Worm (Caenorhabditis elegans) whole organism, L3 larva: ENCODE measurements around the gene nrf-5.

ENCODE experiments used
- R02D3.7 ChIP-seq: fragments of 150-350 bp; optimal IDR thresholded peaks from 2 replicates; lab custom pipeline; 2014; ENCODE audit warnings: missing biosample characterization, missing genetic modification characterization
- ZK546.5 ChIP-seq: sonication (generic microtip); optimal IDR thresholded peaks from 2 replicates; lab custom pipeline; 2017; ENCODE audit warnings: missing biosample characterization, missing genetic modification characterization
- aly-2 ChIP-seq: fragments of 150-350 bp; optimal IDR thresholded peaks from 2 replicates; lab custom pipeline; 2014; ENCODE audit warnings: missing biosample characterization, missing genetic modification characterization
- ceh-16 ChIP-seq: sonication (generic microtip); optimal IDR thresholded peaks from 2 replicates; lab custom pipeline; 2017; ENCODE audit warnings: missing biosample characterization, missing genetic modification characterization
- ceh-28 ChIP-seq: fragments of 150-350 bp; optimal IDR thresholded peaks from 2 replicates; lab custom pipeline; 2014; ENCODE audit warnings: missing biosample characterization, missing genetic modification reagents, missing genetic modification characterization
- ceh-82 ChIP-seq: fragments of 150-350 bp; optimal IDR thresholded peaks from 2 replicates; lab custom pipeline; 2014; ENCODE audit warnings: missing biosample characterization, missing genetic modification characterization
- ceh-9 ChIP-seq: sonication (generic microtip); optimal IDR thresholded peaks from 2 replicates; lab custom pipeline; 2018; ENCODE audit warnings: missing biosample characterization, missing genetic modification characterization
- daf-12 ChIP-seq: fragments of 150-350 bp; optimal IDR thresholded peaks from 2 replicates; lab custom pipeline; 2014; ENCODE audit warnings: missing biosample characterization, missing genetic modification reagents, missing genetic modification characterization
- egl-27 ChIP-seq: sonication (generic microtip); optimal IDR thresholded peaks from 4 replicates; lab custom pipeline; 2017; ENCODE audit warnings: missing biosample characterization, missing genetic modification reagents, missing genetic modification characterization
- egl-5 ChIP-seq: fragments of 150-350 bp; optimal IDR thresholded peaks from 2 replicates; lab custom pipeline; 2017; ENCODE audit warnings: missing biosample characterization, missing genetic modification reagents, missing genetic modification characterization, inconsistent platforms
- elt-1 ChIP-seq: fragments of 150-350 bp; optimal IDR thresholded peaks from 2 replicates; lab custom pipeline; 2014; ENCODE audit warnings: missing biosample characterization, missing genetic modification characterization
- elt-2 ChIP-seq: sonication (generic microtip); optimal IDR thresholded peaks from 2 replicates; lab custom pipeline; 2016; ENCODE audit warnings: missing genetic modification reagents, mild to moderate bottlenecking, missing genetic modification characterization, missing compliant biosample characterization
- elt-3 ChIP-seq, 3 experiments: fragments of 150-350 bp in 1 of 3; sonication (generic microtip) in 2 of 3; optimal IDR thresholded peaks; 2 replicates in 2 of 3; 4 replicates in 1 of 3; lab custom pipeline; 2014 to 2017; ENCODE audit warnings: missing biosample characterization in 3 of 3, missing genetic modification characterization in 3 of 3
- eor-1 ChIP-seq, 2 experiments: fragments of 150-350 bp; optimal IDR thresholded peaks; 2 replicates each; lab custom pipeline; 2014 to 2018; ENCODE audit warnings: missing biosample characterization in 2 of 2, missing genetic modification characterization in 2 of 2
- fos-1 ChIP-seq: fragments of 150-350 bp; optimal IDR thresholded peaks from 2 replicates; lab custom pipeline; 2014; ENCODE audit warnings: missing biosample characterization, missing genetic modification characterization
- hmg-11 ChIP-seq: sonication (generic microtip); optimal IDR thresholded peaks from 2 replicates; lab custom pipeline; 2016; ENCODE audit warnings: missing genetic modification characterization, missing compliant biosample characterization
- jun-1 ChIP-seq: fragments of 150-350 bp; optimal IDR thresholded peaks from 2 replicates; lab custom pipeline; 2014; ENCODE audit warnings: missing biosample characterization, missing genetic modification reagents, missing genetic modification characterization
- lin-15B ChIP-seq: fragments of 150-350 bp; optimal IDR thresholded peaks from 2 replicates; lab custom pipeline; 2014; ENCODE audit warnings: missing biosample characterization, missing genetic modification characterization
- lsy-12 ChIP-seq: sonication (generic microtip); optimal IDR thresholded peaks from 2 replicates; lab custom pipeline; 2016; ENCODE audit warnings: mild to moderate bottlenecking, missing genetic modification characterization, missing compliant biosample characterization
- mdl-1 ChIP-seq: fragments of 150-350 bp; optimal IDR thresholded peaks from 2 replicates; lab custom pipeline; 2014; ENCODE audit warnings: missing biosample characterization, missing genetic modification characterization
- mml-1 ChIP-seq: fragments of 150-350 bp; sonication (generic microtip); optimal IDR thresholded peaks from 3 replicates; lab custom pipeline; 2014; ENCODE audit warnings: missing biosample characterization, missing genetic modification characterization
- nhr-12 ChIP-seq: fragments of 150-350 bp; optimal IDR thresholded peaks from 2 replicates; lab custom pipeline; 2014; ENCODE audit warnings: missing biosample characterization, missing genetic modification characterization
- nhr-23 ChIP-seq: fragments of 150-350 bp; optimal IDR thresholded peaks from 2 replicates; lab custom pipeline; 2014; ENCODE audit warnings: missing biosample characterization, missing genetic modification reagents, missing genetic modification characterization
- nhr-237 ChIP-seq: fragments of 150-350 bp; optimal IDR thresholded peaks from 2 replicates; lab custom pipeline; 2014; ENCODE audit warnings: missing biosample characterization, missing genetic modification characterization
- nhr-25 ChIP-seq: sonication (generic microtip); optimal IDR thresholded peaks from 2 replicates; lab custom pipeline; 2017; ENCODE audit warnings: missing biosample characterization, missing genetic modification characterization
- nhr-43 ChIP-seq: sonication (generic microtip); optimal IDR thresholded peaks from 2 replicates; lab custom pipeline; 2016; ENCODE audit warnings: mild to moderate bottlenecking, missing genetic modification characterization, missing compliant biosample characterization; ENCODE audit not compliant: poor library complexity, severe bottlenecking
- nhr-76 ChIP-seq: fragments of 150-350 bp; sonication (generic microtip); optimal IDR thresholded peaks from 5 replicates; lab custom pipeline; 2014; ENCODE audit warnings: missing biosample characterization, missing genetic modification characterization
- nhr-77 ChIP-seq: fragments of 150-350 bp; optimal IDR thresholded peaks from 2 replicates; lab custom pipeline; 2014; ENCODE audit warnings: missing biosample characterization, missing genetic modification characterization
- pha-4 ChIP-seq: fragments of 150-350 bp; optimal IDR thresholded peaks from 2 replicates; lab custom pipeline; 2014; ENCODE audit warnings: missing biosample characterization, missing genetic modification reagents, missing genetic modification characterization
- sea-2 ChIP-seq: fragments of 150-350 bp; sonication (generic microtip); optimal IDR thresholded peaks from 4 replicates; lab custom pipeline; 2014; ENCODE audit warnings: missing biosample characterization, missing genetic modification reagents, missing genetic modification characterization
- skn-1 ChIP-seq: fragments of 150-350 bp; optimal IDR thresholded peaks from 2 replicates; lab custom pipeline; 2014; ENCODE audit warnings: missing biosample characterization, missing genetic modification characterization
- zag-1 ChIP-seq: fragments of 150-350 bp; optimal IDR thresholded peaks from 2 replicates; lab custom pipeline; 2014; ENCODE audit warnings: missing biosample characterization, missing genetic modification characterization
- ztf-11 ChIP-seq: fragments of 150-350 bp; optimal IDR thresholded peaks from 2 replicates; lab custom pipeline; 2014; ENCODE audit warnings: missing biosample characterization, missing genetic modification characterization
- ztf-4 ChIP-seq: fragments of 150-350 bp; optimal IDR thresholded peaks from 2 replicates; lab custom pipeline; 2014; ENCODE audit warnings: missing biosample characterization, missing genetic modification characterization

nrf-5 gene

DNA sequence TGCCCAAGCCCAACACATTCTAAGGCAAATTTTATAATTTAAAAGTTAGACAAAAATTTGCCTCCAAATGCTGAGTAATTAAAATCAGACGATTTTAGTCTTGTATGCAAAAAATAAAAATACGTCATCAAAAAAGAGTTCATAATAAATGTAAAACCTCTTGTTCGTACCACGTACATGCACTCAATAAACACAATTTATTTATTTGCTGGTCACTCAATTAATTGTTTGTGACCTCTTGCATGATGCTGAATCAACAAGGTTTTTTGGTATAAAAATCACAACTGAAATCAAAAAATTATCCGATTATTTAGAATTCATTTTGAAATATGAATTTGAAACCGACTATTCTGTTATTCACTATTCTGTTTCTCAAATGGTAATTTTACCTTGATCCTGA is 22.1 kb downstream of the nrf-5 start, which contains the start of gene hpx-2:
hpx-2 (plus strand) TSS at position 301 of the 400 bp plus-strand sequence.
- TF ChIP-seq eor-1 (tag; optimal IDR thresholded peaks at IDR 0.05; lab: Kevin White, UChicago) = no peak
- no peak for TF ChIP-seq jun-1 (tag; lab: Kevin White, UChicago)
- TF ChIP-seq nhr-23 (tag; lab: Kevin White, UChicago) = no peak
- no peak for TF ChIP-seq lin-15B (tag; lab: Kevin White, UChicago)
- TF ChIP-seq nhr-77 (tag; lab: Kevin White, UChicago) = no peak
- no peak for TF ChIP-seq hmg-11
- TF ChIP-seq ceh-9 (tag; lab: Kevin White, UChicago) = no peak
- TF ChIP-seq daf-12 (tag; lab: Kevin White, UChicago) = no peak
- TF ChIP-seq mdl-1 (tag; lab: Kevin White, UChicago) = no peak
- TF ChIP-seq fos-1 (tag; lab: Kevin White, UChicago) = no peak
- TF ChIP-seq, all 47 proteins: peak for 0

DNA sequence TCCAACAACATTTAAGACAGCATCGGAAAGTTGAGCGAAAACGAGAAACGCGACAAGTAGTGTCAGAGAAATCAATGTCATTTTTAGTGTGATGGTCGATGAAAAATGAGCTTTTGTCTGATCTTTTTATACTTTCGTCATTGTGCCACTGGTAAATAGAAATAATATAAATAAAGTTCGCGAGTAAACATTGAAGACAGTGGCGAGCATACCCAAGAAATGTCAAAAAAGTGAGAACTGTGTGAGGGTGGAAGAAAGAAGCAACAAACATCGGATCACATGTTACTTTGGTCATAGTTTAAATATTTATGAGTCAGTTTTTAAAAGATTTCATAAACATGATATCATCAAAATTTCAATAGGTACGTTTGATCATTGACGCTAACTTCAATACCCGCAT is 26.2 kb downstream of the nrf-5 start, which contains the start of gene ttr-21:
ttr-21 (minus strand) TSS at position 100 of the 400 bp plus-strand sequence.
- TF ChIP-seq skn-1 (tag; lab: Kevin White, UChicago) (no peak), pha-4 (tag; lab: Kevin White, UChicago) (peak; percentile 91)

DNA sequence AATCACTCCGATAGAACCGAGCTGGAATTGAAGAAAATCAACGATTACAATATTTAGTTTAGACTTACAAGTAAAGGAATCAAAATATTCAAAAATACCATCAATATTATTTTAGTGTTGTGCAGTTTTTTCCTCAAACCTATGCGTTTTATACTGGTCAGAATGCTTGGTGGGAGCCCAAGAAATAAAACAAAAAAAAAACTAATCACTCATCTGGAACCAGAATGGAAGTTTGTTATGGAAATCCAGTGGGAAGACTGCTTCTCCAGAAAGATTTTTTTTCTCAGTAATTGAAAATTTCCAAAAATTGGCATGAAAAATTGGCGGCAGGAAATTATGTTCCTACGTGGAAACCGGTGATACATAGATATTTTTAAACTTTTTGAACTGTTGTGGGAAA is 28.3 kb downstream of the nrf-5 start, which contains the start of gene srx-134:
srx-134 (minus strand) TSS at position 101 of the 400 bp plus-strand sequence.
- TF ChIP-seq ceh-16 (no peak), nhr-76 (tag; lab: Kevin White, UChicago) (no peak), nhr-12 (tag; lab: Kevin White, UChicago) (no peak), zag-1 (tag; lab: Kevin White, UChicago) (no peak), pha-4 (tag; lab: Kevin White, UChicago) (no peak), elt-1 (tag; lab: Kevin White, UChicago) (no peak), ceh-9 (tag; lab: Kevin White, UChicago) (no peak), eor-1 (tag; optimal IDR thresholded peaks at IDR 0.05; lab: Kevin White, UChicago) (no peak), ZK546.5 (tag; lab: Kevin White, UChicago) (no peak), mml-1 (tag; lab: Kevin White, UChicago) (no peak), nhr-25 (no peak), egl-27 (no peak), elt-2 (tag; lab: Kevin White, UChicago) (no peak), aly-2 (tag; lab: Kevin White, UChicago) (no peak), fos-1 (tag; lab: Kevin White, UChicago) (no peak)
- TF ChIP-seq, all 47 proteins: peak for 0

DNA sequence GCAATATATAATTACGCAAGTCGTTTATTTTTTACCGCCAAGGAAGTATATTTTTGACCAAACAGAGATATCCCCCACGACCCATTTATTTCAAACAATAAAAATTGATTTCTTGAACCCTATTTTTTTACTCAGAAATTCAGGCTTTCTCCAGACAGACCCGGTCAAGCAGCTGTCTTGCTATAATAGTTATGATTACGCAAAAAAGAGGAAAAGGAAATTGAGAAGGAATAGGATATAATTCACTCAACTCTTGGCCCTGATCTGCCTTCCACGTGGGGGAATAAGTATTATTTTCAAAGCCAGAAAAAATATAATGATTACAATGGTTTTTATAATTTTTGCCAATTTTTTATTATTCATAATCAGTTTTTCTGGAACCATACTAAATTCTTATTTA is 29.1 kb downstream of the nrf-5 start, which contains the start of gene srx-136:
srx-136 (plus strand) TSS at position 301 of the 400 bp plus-strand sequence.
- TF ChIP-seq nhr-25 (no peak), ztf-4 (tag; lab: Kevin White, UChicago) (no peak), ceh-28 (tag; lab: Kevin White, UChicago) (no peak), lsy-12 (tag; lab: Kevin White, UChicago) (no peak), ztf-11 (tag; lab: Kevin White, UChicago) (no peak), R02D3.7 (tag; lab: Kevin White, UChicago) (no peak), nhr-43 (tag; lab: Kevin White, UChicago) (no peak), nhr-23 (tag; lab: Kevin White, UChicago) (no peak), nhr-237 (tag; lab: Kevin White, UChicago) (no peak), ceh-82 (tag; lab: Kevin White, UChicago) (no peak), skn-1 (tag; lab: Kevin White, UChicago) (no peak)
- TF ChIP-seq, all 47 proteins: peak for 0

DNA sequence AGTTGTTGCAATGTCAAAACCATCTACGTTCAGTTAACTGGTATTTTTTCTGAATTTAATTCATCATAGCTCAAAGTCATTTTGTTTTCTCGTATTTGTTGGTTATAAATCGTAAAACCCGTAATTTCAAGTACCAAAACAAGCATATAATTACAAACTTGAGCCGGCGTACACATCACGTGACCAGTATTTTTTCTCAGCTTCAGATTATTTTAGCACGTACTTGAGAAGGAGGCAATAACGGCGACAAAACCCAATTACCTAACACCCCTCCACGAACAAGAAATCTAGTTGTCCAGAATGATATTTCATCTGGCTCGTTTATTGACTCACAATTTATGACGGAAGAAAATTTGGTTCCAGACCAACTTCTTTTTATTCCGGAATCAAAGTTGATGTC is 30.8 kb downstream of the nrf-5 start, which contains the start of gene srx-135:
srx-135 (plus strand) TSS at position 301 of the 400 bp plus-strand sequence.
- no peak for TF ChIP-seq elt-3 (tag; optimal IDR thresholded peaks at IDR 0.05; lab: Kevin White, UChicago)
- no peak for TF ChIP-seq egl-5 (tag; lab: Kevin White, UChicago)
- TF ChIP-seq hmg-11 = no peak
- TF ChIP-seq R02D3.7 (tag; lab: Kevin White, UChicago) = no peak
- no peak for TF ChIP-seq sea-2 (GFP tag; lab: Kevin White, UChicago)
- no peak for TF ChIP-seq egl-27
